In genomic region chr2L:12421793-12422691, dm6 we compare ENCODE assay signal across 1 fruit fly cellular context.
TF ChIP-seq lines count a peak whose summit lies in the region.

No protein-coding gene starts in this region.

TF ChIP-seq in whole organism, embryonic, 481 proteins besides CTCF, POLR2A, EP300 and RAD21 (continued from another document and continues in another):
- no peak for TF ChIP-seq pan (optimal IDR thresholded peaks at IDR 0.05; lab: Kevin White, UChicago)
- peak in 1 of 2 experiments; percentile 31 for TF ChIP-seq pan (GFP tag; optimal IDR thresholded peaks at IDR 0.05 in 1 of 2, IDR thresholded peaks at IDR 0.05 in 1 of 2)
- TF ChIP-seq MTF-1 (GFP tag; optimal IDR thresholded peaks at IDR 0.05; lab: Kevin White, UChicago; ENCODE audit: borderline replicate concordance): no peak
- TF ChIP-seq Sry-δ (GFP tag; optimal IDR thresholded peaks at IDR 0.05; lab: Kevin White, UChicago): no peak
- 0 out of 2 replicates have a peak, but pooled peaks have one; percentile 7 for TF ChIP-seq MBD-R2 (GFP tag; IDR thresholded peaks at IDR 0.05; lab: Robert Waterston, UW)
- TF ChIP-seq zfh2 (GFP tag; optimal IDR thresholded peaks at IDR 0.05; lab: Kevin White, UChicago): no peak
- peak; percentile 15 for TF ChIP-seq lilli (GFP tag; optimal IDR thresholded peaks at IDR 0.05; lab: Kevin White, UChicago)
- no peak for TF ChIP-seq CG10565 (GFP tag; optimal IDR thresholded peaks at IDR 0.05; lab: Kevin White, UChicago)
- TF ChIP-seq CG9932 (GFP tag; IDR thresholded peaks at IDR 0.05; lab: Robert Waterston, UW): peak; percentile 45
- no peak for TF ChIP-seq ash1 (GFP tag; optimal IDR thresholded peaks at IDR 0.05; lab: Kevin White, UChicago)
- TF ChIP-seq kni (GFP tag; optimal IDR thresholded peaks at IDR 0.05; lab: Kevin White, UChicago): no peak
- TF ChIP-seq Sry-β (GFP tag; optimal IDR thresholded peaks at IDR 0.05; lab: Kevin White, UChicago): no peak
- TF ChIP-seq pita (GFP tag; optimal IDR thresholded peaks at IDR 0.05; lab: Kevin White, UChicago): no peak
- TF ChIP-seq sob (GFP tag; IDR thresholded peaks at IDR 0.05; lab: Robert Waterston, UW): 0 out of 2 replicates have a peak, but pooled peaks have one; percentile 36
- TF ChIP-seq ato (GFP tag; IDR thresholded peaks at IDR 0.05; lab: Robert Waterston, UW; ENCODE audit: partially characterized antibody): no peak
- TF ChIP-seq Vsx1 (GFP tag; optimal IDR thresholded peaks at IDR 0.05; lab: Kevin White, UChicago): peak; percentile 71
- 0 out of 3 replicates have a peak, but pooled peaks have one; percentile 11 for TF ChIP-seq knrl (GFP tag; IDR thresholded peaks at IDR 0.05; lab: Robert Waterston, UW; ENCODE audit: partially characterized antibody)
- TF ChIP-seq CG13424 (tag; optimal IDR thresholded peaks at IDR 0.05; lab: Kevin White, UChicago): peak; percentile 2
- TF ChIP-seq CG14965 (GFP tag; optimal IDR thresholded peaks at IDR 0.05; lab: Kevin White, UChicago; ENCODE audit: borderline replicate concordance): no peak
- TF ChIP-seq CG4617 (GFP tag; optimal IDR thresholded peaks at IDR 0.05; lab: Kevin White, UChicago; ENCODE audit: borderline replicate concordance): no peak
- 0 out of 2 replicates have a peak, but pooled peaks have one; percentile 21 for TF ChIP-seq sisA (GFP tag; IDR thresholded peaks at IDR 0.05; lab: Robert Waterston, UW)
- TF ChIP-seq CG9727 (GFP tag; optimal IDR thresholded peaks at IDR 0.05; lab: Kevin White, UChicago): no peak
- no peak for TF ChIP-seq sens-2 (GFP tag; IDR thresholded peaks at IDR 0.05; lab: Robert Waterston, UW)
- no peak for TF ChIP-seq yki (optimal IDR thresholded peaks at IDR 0.05; lab: Kevin White, UChicago)
- peak; percentile 27; the same call in 1 of the 2 replicates for TF ChIP-seq E2f1 (GFP tag; IDR thresholded peaks at IDR 0.05; lab: Robert Waterston, UW)
- TF ChIP-seq ems (GFP tag; optimal IDR thresholded peaks at IDR 0.05; lab: Kevin White, UChicago): no peak
- TF ChIP-seq hkb (optimal IDR thresholded peaks at IDR 0.05; lab: Kevin White, UChicago): no peak
- TF ChIP-seq hkb (GFP tag; IDR thresholded peaks at IDR 0.05; lab: Robert Waterston, UW): no peak
- TF ChIP-seq grau (tag; optimal IDR thresholded peaks at IDR 0.05; lab: Kevin White, UChicago): peak; percentile 30
- TF ChIP-seq Sox102F (GFP tag; optimal IDR thresholded peaks at IDR 0.05; lab: Kevin White, UChicago): peak; percentile 9
- peak; percentile 15 for TF ChIP-seq Nf-YC (tag; optimal IDR thresholded peaks at IDR 0.05; lab: Kevin White, UChicago)
- TF ChIP-seq crp (GFP tag; optimal IDR thresholded peaks at IDR 0.05; lab: Kevin White, UChicago): no peak
- TF ChIP-seq tgo (GFP tag; IDR thresholded peaks at IDR 0.05; lab: Robert Waterston, UW): 0 out of 3 replicates have a peak, but pooled peaks have one; percentile 20
- no peak for TF ChIP-seq grn (GFP tag; optimal IDR thresholded peaks at IDR 0.05; lab: Kevin White, UChicago)
- no peak for TF ChIP-seq Mrtf (GFP tag; IDR thresholded peaks at IDR 0.05; lab: Robert Waterston, UW)
- TF ChIP-seq gcm (GFP tag; optimal IDR thresholded peaks at IDR 0.05; lab: Kevin White, UChicago): peak; percentile 18
- TF ChIP-seq CG18599 (GFP tag; optimal IDR thresholded peaks at IDR 0.05; lab: Kevin White, UChicago): peak; percentile 14
- no peak for TF ChIP-seq CG10543 (GFP tag; optimal IDR thresholded peaks at IDR 0.05; lab: Kevin White, UChicago)
- TF ChIP-seq cato (GFP tag; optimal IDR thresholded peaks at IDR 0.05; lab: Kevin White, UChicago; ENCODE audit: borderline replicate concordance): no peak
- 0 out of 3 replicates have a peak, but pooled peaks have one; percentile 48 for TF ChIP-seq CG2199 (GFP tag; IDR thresholded peaks at IDR 0.05; lab: Robert Waterston, UW)
- peak; percentile 98 for TF ChIP-seq z (GFP tag; IDR thresholded peaks at IDR 0.05; lab: Robert Waterston, UW)
- TF ChIP-seq CG7745 (tag; optimal IDR thresholded peaks at IDR 0.05; lab: Kevin White, UChicago): no peak
- TF ChIP-seq Ets97D (GFP tag; optimal IDR thresholded peaks at IDR 0.05; lab: Kevin White, UChicago): no peak
- no peak for TF ChIP-seq ftz-f1 (GFP tag; optimal IDR thresholded peaks at IDR 0.05; lab: Kevin White, UChicago)
- TF ChIP-seq run (tag; optimal IDR thresholded peaks at IDR 0.05; lab: Kevin White, UChicago): no peak
- TF ChIP-seq dmrt99B (tag; optimal IDR thresholded peaks at IDR 0.05; lab: Kevin White, UChicago): peak; percentile 35
- no peak for TF ChIP-seq dan (GFP tag; IDR thresholded peaks at IDR 0.05; lab: Robert Waterston, UW)
- TF ChIP-seq CG17361 (GFP tag; IDR thresholded peaks at IDR 0.05; lab: Robert Waterston, UW): peak; percentile 40; the same call in 1 of the 3 replicates
- TF ChIP-seq CG11560 (tag; IDR thresholded peaks at IDR 0.05; lab: Robert Waterston, UW): no peak
- TF ChIP-seq ken (GFP tag; IDR thresholded peaks at IDR 0.05; lab: Robert Waterston, UW): peak; percentile 15; the same call in 1 of the 3 replicates
- 0 out of 3 replicates have a peak, but pooled peaks have one; percentile 52 for TF ChIP-seq CG11456 (GFP tag; IDR thresholded peaks at IDR 0.05; lab: Robert Waterston, UW)
- TF ChIP-seq CG14014 (GFP tag; IDR thresholded peaks at IDR 0.05; lab: Robert Waterston, UW): peak; percentile 36; the same call in 1 of the 2 replicates
- TF ChIP-seq CG10321 (GFP tag; IDR thresholded peaks at IDR 0.05; lab: Robert Waterston, UW): no peak
- peak; percentile 31 for TF ChIP-seq CG7556 (GFP tag; optimal IDR thresholded peaks at IDR 0.05; lab: Kevin White, UChicago)
- no peak for TF ChIP-seq Hsf (GFP tag; optimal IDR thresholded peaks at IDR 0.05; lab: Kevin White, UChicago)
- no peak for TF ChIP-seq CG10654 (GFP tag; optimal IDR thresholded peaks at IDR 0.05; lab: Kevin White, UChicago)
- 0 out of 3 replicates have a peak, but pooled peaks have one; percentile 13 for TF ChIP-seq ase (GFP tag; IDR thresholded peaks at IDR 0.05; lab: Robert Waterston, UW)
- TF ChIP-seq CG18764 (GFP tag; optimal IDR thresholded peaks at IDR 0.05; lab: Kevin White, UChicago): no peak
- peak; percentile 55 for TF ChIP-seq Rfx (GFP tag; IDR thresholded peaks at IDR 0.05; lab: Robert Waterston, UW)
- no peak for TF ChIP-seq h (optimal IDR thresholded peaks at IDR 0.05; lab: Kevin White, UChicago)
- TF ChIP-seq C15 (GFP tag; IDR thresholded peaks at IDR 0.05; lab: Robert Waterston, UW): no peak
- no peak for TF ChIP-seq CG14050 (GFP tag; IDR thresholded peaks at IDR 0.05; lab: Robert Waterston, UW)
- TF ChIP-seq CG12219 (GFP tag; optimal IDR thresholded peaks at IDR 0.05; lab: Kevin White, UChicago): no peak
- 0 out of 2 replicates have a peak, but pooled peaks have one; percentile 39 for TF ChIP-seq slbo (GFP tag; IDR thresholded peaks at IDR 0.05; lab: Robert Waterston, UW)
- no peak for TF ChIP-seq CG3407 (GFP tag; optimal IDR thresholded peaks at IDR 0.05; lab: Kevin White, UChicago)
- TF ChIP-seq CG32532 (GFP tag; IDR thresholded peaks at IDR 0.05; lab: Robert Waterston, UW): peak; percentile 44
- no peak for TF ChIP-seq CG1602 (GFP tag; optimal IDR thresholded peaks at IDR 0.05; lab: Kevin White, UChicago)
- peak; percentile 37 for TF ChIP-seq gem (tag; optimal IDR thresholded peaks at IDR 0.05; lab: Kevin White, UChicago)
- no peak for TF ChIP-seq CG7271 (tag; optimal IDR thresholded peaks at IDR 0.05; lab: Kevin White, UChicago)
- no peak for TF ChIP-seq Abd-B (GFP tag; optimal IDR thresholded peaks at IDR 0.05; lab: Kevin White, UChicago)
- peak; percentile 52 for TF ChIP-seq CG11504 (tag; optimal IDR thresholded peaks at IDR 0.05; lab: Kevin White, UChicago)
- TF ChIP-seq lov (optimal IDR thresholded peaks at IDR 0.05; lab: Kevin White, UChicago): no peak
- TF ChIP-seq lov (GFP tag; IDR thresholded peaks at IDR 0.05; lab: Robert Waterston, UW): no peak
- TF ChIP-seq CG7963 (GFP tag; IDR thresholded peaks at IDR 0.05; lab: Robert Waterston, UW; ENCODE audit: partially characterized antibody): no peak
- TF ChIP-seq CG34224 (GFP tag; IDR thresholded peaks at IDR 0.05; lab: Robert Waterston, UW; ENCODE audit: partially characterized antibody): peak; percentile 16; the same call in 1 of the 3 replicates
- no peak for TF ChIP-seq jumu (GFP tag; optimal IDR thresholded peaks at IDR 0.05; lab: Kevin White, UChicago)
- TF ChIP-seq Hr51 (GFP tag; optimal IDR thresholded peaks at IDR 0.05; lab: Kevin White, UChicago): peak in 1 of 2 experiments; percentile 31
- TF ChIP-seq HmgZ (tag; optimal IDR thresholded peaks at IDR 0.05; lab: Kevin White, UChicago): no peak
- TF ChIP-seq Opbp (GFP tag; IDR thresholded peaks at IDR 0.05; lab: Robert Waterston, UW; ENCODE audit: partially characterized antibody): 0 out of 3 replicates have a peak, but pooled peaks have one; percentile 11
- TF ChIP-seq Trl (optimal IDR thresholded peaks at IDR 0.05; lab: Kevin White, UChicago): peak; percentile 63 to 67
- TF ChIP-seq Trl (GFP tag; optimal IDR thresholded peaks at IDR 0.05; lab: Kevin White, UChicago): no peak
- TF ChIP-seq CG15073 (GFP tag; optimal IDR thresholded peaks at IDR 0.05; lab: Kevin White, UChicago): peak; percentile 96
- no peak for TF ChIP-seq CG4854 (GFP tag; optimal IDR thresholded peaks at IDR 0.05; lab: Kevin White, UChicago)
- no peak for TF ChIP-seq lbe (GFP tag; optimal IDR thresholded peaks at IDR 0.05; lab: Kevin White, UChicago)
- TF ChIP-seq abd-A (tag; optimal IDR thresholded peaks at IDR 0.05; lab: Kevin White, UChicago): no peak
- no peak for TF ChIP-seq CG30020 (tag; optimal IDR thresholded peaks at IDR 0.05; lab: Kevin White, UChicago)
- TF ChIP-seq CG12155 (GFP tag; optimal IDR thresholded peaks at IDR 0.05; lab: Kevin White, UChicago): no peak
- TF ChIP-seq tna (GFP tag; IDR thresholded peaks at IDR 0.05; lab: Robert Waterston, UW; ENCODE audit: partially characterized antibody): no peak; the same call in 1 of the 2 replicates
- TF ChIP-seq NfI (GFP tag; optimal IDR thresholded peaks at IDR 0.05; lab: Kevin White, UChicago): no peak
- TF ChIP-seq lab (GFP tag; optimal IDR thresholded peaks at IDR 0.05; lab: Kevin White, UChicago): peak; percentile 36
- no peak for TF ChIP-seq NFAT (GFP tag; IDR thresholded peaks at IDR 0.05; lab: Robert Waterston, UW)
- TF ChIP-seq HLH3B (GFP tag; IDR thresholded peaks at IDR 0.05; lab: Robert Waterston, UW): no peak
- TF ChIP-seq CG2120 (GFP tag; optimal IDR thresholded peaks at IDR 0.05; lab: Kevin White, UChicago): no peak
- TF ChIP-seq dysf (GFP tag; IDR thresholded peaks at IDR 0.05; lab: Robert Waterston, UW): peak; percentile 30; the same call in 1 of the 3 replicates
- TF ChIP-seq stc (GFP tag; IDR thresholded peaks at IDR 0.05; lab: Robert Waterston, UW): peak; percentile 26; the same call in 1 of the 2 replicates
- TF ChIP-seq ci (GFP tag; IDR thresholded peaks at IDR 0.05; lab: Robert Waterston, UW): peak; percentile 48; the same call in 1 of the 3 replicates
- TF ChIP-seq chinmo (GFP tag; IDR thresholded peaks at IDR 0.05; lab: Robert Waterston, UW; ENCODE audit: partially characterized antibody): peak; percentile 87; the same call in 2 of the 4 replicates
- TF ChIP-seq CG17359 (tag; optimal IDR thresholded peaks at IDR 0.05; lab: Kevin White, UChicago): no peak
- TF ChIP-seq Sox100B (GFP tag; optimal IDR thresholded peaks at IDR 0.05; lab: Kevin White, UChicago): peak; percentile 8
- no peak for TF ChIP-seq tup (GFP tag; optimal IDR thresholded peaks at IDR 0.05; lab: Kevin White, UChicago)
- TF ChIP-seq cad (GFP tag; optimal IDR thresholded peaks at IDR 0.05; lab: Kevin White, UChicago): no peak
- no peak for TF ChIP-seq CG7928 (GFP tag; optimal IDR thresholded peaks at IDR 0.05; lab: Kevin White, UChicago)
- no peak for TF ChIP-seq Scr (GFP tag; IDR thresholded peaks at IDR 0.05; lab: Robert Waterston, UW; ENCODE audit: partially characterized antibody)
- no peak for TF ChIP-seq trh (GFP tag; optimal IDR thresholded peaks at IDR 0.05; lab: Kevin White, UChicago)
- no peak for TF ChIP-seq CG11398 (GFP tag; optimal IDR thresholded peaks at IDR 0.05; lab: Kevin White, UChicago)
- no peak for TF ChIP-seq CG8924 (tag; optimal IDR thresholded peaks at IDR 0.05; lab: Kevin White, UChicago)
- no peak for TF ChIP-seq nom (GFP tag; optimal IDR thresholded peaks at IDR 0.05; lab: Kevin White, UChicago)
- no peak for TF ChIP-seq Sin3A (optimal IDR thresholded peaks at IDR 0.05; lab: Kevin White, UChicago)
- TF ChIP-seq dimm (GFP tag; IDR thresholded peaks at IDR 0.05; lab: Robert Waterston, UW): no peak
- TF ChIP-seq crc (GFP tag; optimal IDR thresholded peaks at IDR 0.05; lab: Kevin White, UChicago): no peak
- peak; percentile 3 for TF ChIP-seq Fer1 (GFP tag; optimal IDR thresholded peaks at IDR 0.05; lab: Kevin White, UChicago)
- TF ChIP-seq Awh (GFP tag; IDR thresholded peaks at IDR 0.05; lab: Robert Waterston, UW): no peak
- TF ChIP-seq CG7839 (tag; optimal IDR thresholded peaks at IDR 0.05; lab: Kevin White, UChicago): peak; percentile 26
- TF ChIP-seq odd (GFP tag; optimal IDR thresholded peaks at IDR 0.05; lab: Kevin White, UChicago): no peak
- TF ChIP-seq Ets65A (GFP tag; lab: Kevin White, UChicago): peak; percentile 25
- TF ChIP-seq Meics (GFP tag; optimal IDR thresholded peaks at IDR 0.05; lab: Kevin White, UChicago): peak; percentile 4
- TF ChIP-seq prd (optimal IDR thresholded peaks at IDR 0.05; lab: Kevin White, UChicago): no peak
- 0 out of 3 replicates have a peak, but pooled peaks have one; percentile 32 for TF ChIP-seq prd (GFP tag; IDR thresholded peaks at IDR 0.05; lab: Robert Waterston, UW)
- peak; percentile 35 for TF ChIP-seq CG2678 (tag; optimal IDR thresholded peaks at IDR 0.05; lab: Kevin White, UChicago)
- peak; percentile 11 for TF ChIP-seq Blimp-1 (GFP tag; optimal IDR thresholded peaks at IDR 0.05; lab: Kevin White, UChicago)
- peak; percentile 42 for TF ChIP-seq CG13287 (GFP tag; IDR thresholded peaks at IDR 0.05; lab: Robert Waterston, UW; ENCODE audit: partially characterized antibody)
- peak; percentile 58 for TF ChIP-seq Med (GFP tag; lab: Kevin White, UChicago)
- TF ChIP-seq bigmax (GFP tag; optimal IDR thresholded peaks at IDR 0.05; lab: Kevin White, UChicago): no peak
- TF ChIP-seq CG10979 (tag; optimal IDR thresholded peaks at IDR 0.05; lab: Kevin White, UChicago): peak; percentile 8
- no peak for TF ChIP-seq sens (GFP tag; lab: Kevin White, UChicago)
- TF ChIP-seq CG6689 (GFP tag; IDR thresholded peaks at IDR 0.05; lab: Robert Waterston, UW): 0 out of 2 replicates have a peak, but pooled peaks have one; percentile 13
- no peak for TF ChIP-seq chn (GFP tag; optimal IDR thresholded peaks at IDR 0.05; lab: Kevin White, UChicago)
- peak; percentile 21; the same call in 1 of the 2 replicates for TF ChIP-seq Xrp1 (GFP tag; IDR thresholded peaks at IDR 0.05; lab: Robert Waterston, UW)
- no peak for TF ChIP-seq fd96Cb (tag; optimal IDR thresholded peaks at IDR 0.05; lab: Kevin White, UChicago)
